Worm (Caenorhabditis elegans) whole organism, L1 larva: ENCODE results near the gene F37A8.2.

Experiments
- ama-1 ChIP-seq: fragments of 150-350 bp; optimal IDR thresholded peaks from 2 replicates; lab custom pipeline; 2014
- dpl-1 ChIP-seq, 3 experiments: fragments of 150-350 bp in 2 of 3; sonication (generic microtip) in 1 of 3; optimal IDR thresholded peaks; 2 replicates each; lab custom pipeline; 2014 to 2017; ENCODE audit warnings: missing biosample characterization in 3 of 3, missing genetic modification characterization in 3 of 3, missing genetic modification reagents in 3 of 3
- egl-27 ChIP-seq, 2 experiments: fragments of 150-350 bp in 1 of 2; sonication (generic microtip); optimal IDR thresholded peaks; 3 replicates each; lab custom pipeline; 2017 to 2018; ENCODE audit warnings: missing biosample characterization in 2 of 2, missing genetic modification characterization in 2 of 2, missing genetic modification reagents in 2 of 2
- lin-13 ChIP-seq: fragments of 150-350 bp; optimal IDR thresholded peaks from 2 replicates; lab custom pipeline; 2014; ENCODE audit warnings: missing biosample characterization, missing genetic modification reagents, missing genetic modification characterization
- sox-4 ChIP-seq: sonication (generic microtip); optimal IDR thresholded peaks from 2 replicates; lab custom pipeline; 2016; ENCODE audit warnings: missing genetic modification characterization, missing compliant biosample characterization
- sup-37 ChIP-seq: fragments of 200-800 bp; sonication (Bioruptor generic); optimal IDR thresholded peaks from 2 replicates; lab custom pipeline; 2018; ENCODE audit warnings: mild to moderate bottlenecking, missing genetic modification characterization, missing compliant biosample characterization

- TF ChIP-seq sup-37 (GFP tag; lab: Kevin White, UChicago) (no peak), dpl-1 (GFP tag; optimal IDR thresholded peaks at IDR 0.05; lab: Kevin White, UChicago) (no peak), sox-4 (no peak), ama-1 (lab: Kevin White, UChicago) (no peak), egl-27 (tag; optimal IDR thresholded peaks at IDR 0.05; lab: Kevin White, UChicago) (no peak), lin-13 (GFP tag; lab: Kevin White, UChicago) (no peak)
These were observed 20.7 kb upstream of the F37A8.2 start for ce11 chrIII:3952058-3952457.
